Fruit fly (Drosophila melanogaster): ENCODE results near the gene cm.

dm6 chrX:6982705-6983384 lies 28.1 kb downstream of the cm start:
- TF ChIP-seq pan (optimal IDR thresholded peaks at IDR 0.05) (no peak), psq (optimal IDR thresholded peaks at IDR 0.05) (no peak)

Measured in whole organism.